Fruit fly (Drosophila melanogaster) whole organism, prepupa: Measurements from ENCODE around the gene Gr10a.

Experiments
- Blimp-1 ChIP-seq: fragments of 200-800 bp; sonication (Bioruptor generic); optimal IDR thresholded peaks from 3 replicates; lab custom pipeline; 2017; ENCODE audit warnings: missing biosample characterization, missing genetic modification characterization, mild to moderate bottlenecking, moderate library complexity, missing genetic modification reagents
- CG11762 ChIP-seq: fragments of 200-800 bp; sonication (Bioruptor generic); optimal IDR thresholded peaks from 3 replicates; lab custom pipeline; 2016; ENCODE audit warnings: missing biosample characterization, missing genetic modification characterization; ENCODE audit not compliant: insufficient read depth
- CG4318 ChIP-seq: fragments of 200-800 bp; sonication (Bioruptor generic); optimal IDR thresholded peaks from 3 replicates; lab custom pipeline; 2017; ENCODE audit warnings: missing biosample characterization, mild to moderate bottlenecking, missing genetic modification characterization
- CG6163 ChIP-seq: fragments of 200-800 bp; sonication (Bioruptor generic); IDR thresholded peaks from 3 replicates; pipeline ENCODE4 v1.3.6; 2022; ENCODE audit warnings: missing biosample characterization, missing genetic modification characterization
- CG6854 ChIP-seq: fragments of 200-800 bp; sonication (Bioruptor generic); optimal IDR thresholded peaks from 2 replicates; lab custom pipeline; 2017; ENCODE audit warnings: missing biosample characterization, mild to moderate bottlenecking, missing genetic modification characterization
- Eip78C ChIP-seq: fragments of 200-800 bp; sonication (Bioruptor generic); peaks from one replicate; lab custom pipeline; 2016; ENCODE audit warnings: missing biosample characterization, missing genetic modification characterization
- Ets21C ChIP-seq: fragments of 200-800 bp; sonication (Bioruptor generic); optimal IDR thresholded peaks from 3 replicates; lab custom pipeline; 2016; ENCODE audit warnings: missing biosample characterization, missing genetic modification characterization
- Hr4 ChIP-seq: fragments of 200-800 bp; sonication (Bioruptor generic); optimal IDR thresholded peaks from 3 replicates; lab custom pipeline; 2016; ENCODE audit warnings: missing biosample characterization, missing genetic modification characterization
- Sox102F ChIP-seq: fragments of 200-800 bp; sonication (Bioruptor generic); optimal IDR thresholded peaks from 2 replicates; lab custom pipeline; 2016; ENCODE audit warnings: missing biosample characterization, mild to moderate bottlenecking, missing genetic modification characterization
- net ChIP-seq: fragments of 200-800 bp; sonication (Bioruptor generic); optimal IDR thresholded peaks from 3 replicates; lab custom pipeline; 2016; ENCODE audit warnings: missing biosample characterization, missing genetic modification characterization
- spab ChIP-seq: fragments of 200-800 bp; sonication (Bioruptor generic); optimal IDR thresholded peaks from 2 replicates; lab custom pipeline; 2017; ENCODE audit warnings: missing biosample characterization, mild to moderate bottlenecking, missing genetic modification characterization, missing genetic modification reagents
- ss ChIP-seq, 2 experiments: fragments of 200-800 bp; sonication (Bioruptor generic); optimal IDR thresholded peaks; 2 replicates in 1 of 2; 3 replicates in 1 of 2; lab custom pipeline; 2017 to 2018; ENCODE audit warnings: mild to moderate bottlenecking in 2 of 2, missing biosample characterization in 2 of 2, missing genetic modification characterization in 2 of 2, moderate library complexity in 1 of 2

DNA sequence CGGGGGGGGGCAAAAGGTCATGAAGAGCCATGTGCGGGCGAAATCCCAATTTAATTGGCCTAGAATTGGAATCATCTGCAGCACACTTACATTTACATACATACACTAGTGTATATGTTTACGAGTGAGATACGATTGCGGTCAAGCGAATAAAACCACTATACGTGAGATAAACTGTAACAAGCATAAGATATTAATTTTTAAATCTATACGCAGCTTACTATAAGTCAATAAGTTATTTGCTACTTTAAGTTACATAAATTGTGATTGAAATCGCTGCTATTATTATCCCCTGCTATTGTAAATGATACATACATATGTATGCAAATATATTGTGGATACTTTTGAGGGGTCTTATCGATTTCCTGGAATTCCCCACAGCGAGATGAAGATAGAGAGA, 38.1 kb downstream of the Gr10a start:
- TF ChIP-seq Eip78C, result peak; percentile 73
- TF ChIP-seq Hr4, result no peak
- peak in 1 of 2 experiments; percentile 19 for TF ChIP-seq ss (GFP tag; optimal IDR thresholded peaks at IDR 0.05; lab: Kevin White, UChicago)
- no peak for TF ChIP-seq Ets21C (GFP tag; lab: Kevin White, UChicago)
- no peak for TF ChIP-seq net
- no peak for TF ChIP-seq Sox102F (GFP tag; lab: Kevin White, UChicago)
- no peak for TF ChIP-seq CG11762 (GFP tag; lab: Kevin White, UChicago)
- peak; percentile 34; the same call in 2 of the 3 replicates for TF ChIP-seq CG6163 (GFP tag; lab: Robert Waterston, UW)
- no peak for TF ChIP-seq CG4318
- TF ChIP-seq CG6854, result no peak
- no peak for TF ChIP-seq spab (GFP tag; lab: Kevin White, UChicago)
- TF ChIP-seq Blimp-1 (GFP tag; lab: Kevin White, UChicago), result no peak
